Worm (Caenorhabditis elegans) whole organism, L4 larva: ENCODE measurements around the gene Y39A1A.18.

Source experiments
- F10B5.3 ChIP-seq: sonication (generic microtip); optimal IDR thresholded peaks from 2 replicates; lab custom pipeline; 2016; ENCODE audit warnings: mild to moderate bottlenecking, missing genetic modification characterization, missing compliant biosample characterization
- F26F4.8 ChIP-seq: fragments of 200-800 bp; sonication (Bioruptor generic); conservative IDR thresholded peaks from 2 replicates; pipeline ENCODE4 v1.3.6; 2022; ENCODE audit warnings: missing genetic modification characterization, missing compliant biosample characterization
- F49E8.2 ChIP-seq: sonication (generic microtip); optimal IDR thresholded peaks from 2 replicates; lab custom pipeline; 2016; ENCODE audit warnings: missing compliant biosample characterization, mild to moderate bottlenecking, missing genetic modification characterization, borderline replicate concordance
- R02D3.7 ChIP-seq: fragments of 150-350 bp; sonication (generic microtip); optimal IDR thresholded peaks from 3 replicates; lab custom pipeline; 2014; ENCODE audit warnings: missing biosample characterization, missing genetic modification characterization
- T20F7.1 ChIP-seq: fragments of 200-800 bp; sonication (Bioruptor generic); optimal IDR thresholded peaks from 2 replicates; lab custom pipeline; 2018; ENCODE audit warnings: mild to moderate bottlenecking, missing genetic modification characterization, missing compliant biosample characterization
- Y105C5A.15 ChIP-seq: fragments of 200-800 bp; sonication (Bioruptor generic); IDR thresholded peaks from 2 replicates; pipeline ENCODE4 v1.3.6; 2022; ENCODE audit warnings: missing genetic modification characterization, missing compliant biosample characterization
- Y48G9A.11 ChIP-seq: fragments of 200-800 bp; sonication (Bioruptor generic); IDR thresholded peaks from 2 replicates; pipeline ENCODE4 v1.3.6; 2022; ENCODE audit warnings: missing genetic modification reagents, missing genetic modification characterization, missing compliant biosample characterization
- Y5F2A.4 ChIP-seq: fragments of 200-800 bp; sonication (Bioruptor generic); optimal IDR thresholded peaks from 2 replicates; lab custom pipeline; 2018; ENCODE audit warnings: mild to moderate bottlenecking, missing genetic modification characterization, missing compliant biosample characterization
- Y75B8A.6 ChIP-seq: fragments of 200-800 bp; sonication (Bioruptor generic); IDR thresholded peaks from 2 replicates; pipeline ENCODE4 v1.3.6; 2022; ENCODE audit warnings: missing genetic modification reagents, missing genetic modification characterization, missing compliant biosample characterization
- ZK337.2 ChIP-seq: fragments of 200-800 bp; sonication (Bioruptor generic); IDR thresholded peaks from 2 replicates; pipeline ENCODE4 v1.3.6; 2022; ENCODE audit warnings: missing genetic modification reagents, missing genetic modification characterization, missing compliant biosample characterization
- ama-1 ChIP-seq: fragments of 150-350 bp; optimal IDR thresholded peaks from 2 replicates; lab custom pipeline; 2014; ENCODE audit warnings: inconsistent platforms, mixed read lengths
- ceh-82 ChIP-seq: sonication (generic microtip); optimal IDR thresholded peaks from 2 replicates; lab custom pipeline; 2017; ENCODE audit warnings: missing biosample characterization, missing genetic modification characterization
- ces-1 ChIP-seq: fragments of 150-350 bp; sonication (generic microtip); optimal IDR thresholded peaks from 4 replicates; lab custom pipeline; 2014; ENCODE audit warnings: missing biosample characterization, missing genetic modification reagents, missing genetic modification characterization
- dve-1 ChIP-seq: sonication (generic microtip); optimal IDR thresholded peaks from 2 replicates; lab custom pipeline; 2017; ENCODE audit warnings: antibody characterized with exemption, mild to moderate bottlenecking, missing genetic modification characterization, missing compliant biosample characterization; ENCODE audit not compliant: insufficient read depth
- egl-43 ChIP-seq: fragments of 200-800 bp; sonication (Bioruptor generic); IDR thresholded peaks from 2 replicates; pipeline ENCODE4 v1.3.6; 2022; ENCODE audit warnings: missing genetic modification reagents, missing genetic modification characterization, missing compliant biosample characterization
- fos-1 ChIP-seq: fragments of 150-350 bp; optimal IDR thresholded peaks from 2 replicates; lab custom pipeline; 2014; ENCODE audit warnings: missing biosample characterization, missing genetic modification characterization
- hlh-11 ChIP-seq: fragments of 200-800 bp; sonication (Bioruptor generic); optimal IDR thresholded peaks from 2 replicates; lab custom pipeline; 2018; ENCODE audit warnings: mild to moderate bottlenecking, missing genetic modification characterization, missing compliant biosample characterization
- hlh-30 ChIP-seq: sonication (generic microtip); optimal IDR thresholded peaks from 2 replicates; lab custom pipeline; 2017; ENCODE audit warnings: antibody characterized with exemption, mild to moderate bottlenecking, missing genetic modification characterization, missing compliant biosample characterization; ENCODE audit not compliant: insufficient read depth
- hmg-1.1 ChIP-seq: fragments of 200-800 bp; sonication (Bioruptor generic); IDR thresholded peaks from 2 replicates; pipeline ENCODE4 v1.3.6; 2022; ENCODE audit warnings: missing genetic modification reagents, missing genetic modification characterization, missing compliant biosample characterization
- jun-1 ChIP-seq: fragments of 150-350 bp; optimal IDR thresholded peaks from 2 replicates; lab custom pipeline; 2014; ENCODE audit warnings: missing biosample characterization, missing genetic modification reagents, missing genetic modification characterization
- lim-7 ChIP-seq: fragments of 200-800 bp; sonication (Bioruptor generic); IDR thresholded peaks from 2 replicates; pipeline ENCODE4 v1.3.6; 2022; ENCODE audit warnings: missing genetic modification characterization, missing compliant biosample characterization
- lin-1 ChIP-seq: fragments of 200-800 bp; sonication (Bioruptor generic); IDR thresholded peaks from 2 replicates; pipeline ENCODE4 v1.3.6; 2022; ENCODE audit warnings: missing genetic modification reagents, missing genetic modification characterization, missing compliant biosample characterization
- lin-13 ChIP-seq: fragments of 150-350 bp; optimal IDR thresholded peaks from 2 replicates; lab custom pipeline; 2014; ENCODE audit warnings: missing biosample characterization, missing genetic modification reagents, missing genetic modification characterization
- lin-38 ChIP-seq: fragments of 200-800 bp; sonication (Bioruptor generic); IDR thresholded peaks from 2 replicates; pipeline ENCODE4 v1.3.6; 2022; ENCODE audit warnings: missing genetic modification reagents, missing genetic modification characterization, missing compliant biosample characterization
- lin-39 ChIP-seq: fragments of 150-350 bp; optimal IDR thresholded peaks from 2 replicates; lab custom pipeline; 2014; ENCODE audit warnings: missing biosample characterization, missing genetic modification reagents, missing genetic modification characterization
- lsy-2 ChIP-seq, 2 experiments: fragments of 150-350 bp in 1 of 2; sonication (generic microtip) in 1 of 2; optimal IDR thresholded peaks; 2 replicates each; lab custom pipeline; 2014 to 2017; ENCODE audit warnings: missing biosample characterization in 2 of 2, missing genetic modification characterization in 2 of 2
- mdl-1 ChIP-seq, 2 experiments: fragments of 150-350 bp in 1 of 2; sonication (generic microtip) in 1 of 2; optimal IDR thresholded peaks; 2 replicates each; lab custom pipeline; 2014 to 2017; ENCODE audit warnings: missing biosample characterization in 2 of 2, missing genetic modification characterization in 2 of 2
- mep-1 ChIP-seq: fragments of 150-350 bp; sonication (generic microtip); optimal IDR thresholded peaks from 3 replicates; lab custom pipeline; 2014; ENCODE audit warnings: missing biosample characterization, missing genetic modification characterization
- mxl-2 ChIP-seq: fragments of 200-800 bp; sonication (Bioruptor generic); conservative IDR thresholded peaks from 2 replicates; pipeline ENCODE4 v1.3.6; 2022; ENCODE audit warnings: missing genetic modification reagents, missing genetic modification characterization, missing compliant biosample characterization
- nhr-102 ChIP-seq: sonication (generic microtip); optimal IDR thresholded peaks from 2 replicates; lab custom pipeline; 2016; ENCODE audit warnings: mild to moderate bottlenecking, missing genetic modification characterization, moderate library complexity, missing compliant biosample characterization
- nhr-11 ChIP-seq: fragments of 150-350 bp; optimal IDR thresholded peaks from 2 replicates; lab custom pipeline; 2014; ENCODE audit warnings: missing biosample characterization, missing genetic modification characterization
- nhr-111 ChIP-seq: fragments of 200-800 bp; sonication (Bioruptor generic); optimal IDR thresholded peaks from 2 replicates; lab custom pipeline; 2018; ENCODE audit warnings: mild to moderate bottlenecking, missing genetic modification characterization, missing compliant biosample characterization
- nhr-25 ChIP-seq: sonication (generic microtip); optimal IDR thresholded peaks from 2 replicates; lab custom pipeline; 2017; ENCODE audit warnings: missing genetic modification characterization, mild to moderate bottlenecking, missing compliant biosample characterization, antibody characterized with exemption, moderate library complexity, borderline replicate concordance; ENCODE audit not compliant: insufficient read depth
- nhr-41 ChIP-seq: fragments of 200-800 bp; sonication (Bioruptor generic); IDR thresholded peaks from 2 replicates; pipeline ENCODE4 v1.3.6; 2022; ENCODE audit warnings: missing genetic modification reagents, missing genetic modification characterization, missing compliant biosample characterization
- nhr-42 ChIP-seq: fragments of 200-800 bp; sonication (Bioruptor generic); IDR thresholded peaks from 2 replicates; pipeline ENCODE4 v1.3.6; 2022; ENCODE audit warnings: missing genetic modification characterization, missing compliant biosample characterization
- nhr-48 ChIP-seq: sonication (generic microtip); optimal IDR thresholded peaks from 2 replicates; lab custom pipeline; 2016; ENCODE audit warnings: mild to moderate bottlenecking, missing genetic modification characterization, missing compliant biosample characterization
- pha-4 ChIP-seq, 2 experiments: fragments of 150-350 bp in 1 of 2; fragments of 200-800 bp in 1 of 2; sonication (Bioruptor generic) in 1 of 2; IDR thresholded peaks in 1 of 2; optimal IDR thresholded peaks in 1 of 2; 2 replicates each; pipeline versions ENCODE4 v1.3.6 to Lab custom; 2014 to 2022; ENCODE audit warnings: missing genetic modification characterization in 2 of 2, missing genetic modification reagents in 2 of 2, missing biosample characterization in 1 of 2, missing compliant biosample characterization in 1 of 2
- php-3 ChIP-seq: fragments of 200-800 bp; sonication (Bioruptor generic); IDR thresholded peaks from 2 replicates; pipeline ENCODE4 v1.3.6; 2022; ENCODE audit warnings: missing genetic modification reagents, missing genetic modification characterization, missing compliant biosample characterization
- pqm-1 ChIP-seq: sonication (generic microtip); optimal IDR thresholded peaks from 2 replicates; lab custom pipeline; 2017; ENCODE audit warnings: missing biosample characterization, missing genetic modification characterization
- rbr-2 ChIP-seq: sonication (generic microtip); optimal IDR thresholded peaks from 2 replicates; lab custom pipeline; 2016; ENCODE audit warnings: missing genotype, missing genetic modification characterization, missing compliant biosample characterization
- saeg-2 ChIP-seq: fragments of 200-800 bp; sonication (Bioruptor generic); IDR thresholded peaks from 2 replicates; pipeline ENCODE4 v1.3.6; 2022; ENCODE audit warnings: missing genetic modification reagents, missing genetic modification characterization, missing compliant biosample characterization
- set-16 ChIP-seq: fragments of 200-800 bp; sonication (Bioruptor generic); IDR thresholded peaks from 2 replicates; pipeline ENCODE4 v1.3.6; 2022; ENCODE audit warnings: missing genetic modification reagents, missing genetic modification characterization, missing compliant biosample characterization
- snpc-1.2 ChIP-seq: fragments of 200-800 bp; sonication (Bioruptor generic); IDR thresholded peaks from 2 replicates; pipeline ENCODE4 v1.3.6; 2022; ENCODE audit warnings: missing genetic modification reagents, missing genetic modification characterization, missing compliant biosample characterization
- vab-7 ChIP-seq: fragments of 200-800 bp; sonication (Bioruptor generic); IDR thresholded peaks from 2 replicates; pipeline ENCODE4 v1.3.6; 2022; ENCODE audit warnings: missing genetic modification reagents, missing genetic modification characterization, missing compliant biosample characterization
- zip-11 ChIP-seq: fragments of 200-800 bp; sonication (Bioruptor generic); IDR thresholded peaks from 2 replicates; pipeline ENCODE4 v1.3.6; 2022; ENCODE audit warnings: missing genetic modification characterization, missing compliant biosample characterization
- ztf-11 ChIP-seq: fragments of 150-350 bp; optimal IDR thresholded peaks from 2 replicates; lab custom pipeline; 2014; ENCODE audit warnings: missing biosample characterization, missing genetic modification characterization
- ztf-7 ChIP-seq: fragments of 150-350 bp; optimal IDR thresholded peaks from 2 replicates; lab custom pipeline; 2014; ENCODE audit warnings: missing biosample characterization, missing genetic modification characterization

Y39A1A.18 gene

DNA sequence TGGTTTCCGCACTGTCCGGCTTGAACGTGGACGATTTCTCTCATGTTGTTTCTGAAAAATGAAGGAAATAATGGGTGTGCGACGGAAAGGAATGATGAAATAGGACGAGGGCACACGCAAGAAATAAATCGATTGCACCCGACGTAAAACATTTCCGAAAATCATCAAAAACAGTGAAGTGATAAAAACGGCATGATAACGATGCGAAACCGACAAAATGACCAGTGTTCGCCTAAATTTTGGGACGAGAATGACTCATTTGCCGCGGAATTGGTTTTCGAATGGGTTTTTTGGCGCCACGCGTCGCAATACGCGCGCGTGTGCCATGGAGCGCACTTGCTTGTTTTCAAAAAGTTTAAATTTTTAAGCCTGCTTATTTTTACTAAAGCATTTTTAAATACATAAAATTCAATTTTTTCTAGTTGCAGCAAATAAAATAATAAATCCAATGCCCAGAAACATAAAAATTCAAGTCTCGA lies 48.1 kb upstream of the Y39A1A.18 start, which contains the start of the genes tbb-1 and rib-2 (continued):
- TF ChIP-seq hlh-11 (peak; percentile 96), lin-1 (peak; percentile 97), fos-1 (tag; lab: Kevin White, UChicago) (peak; percentile 38), mxl-2 (GFP tag; lab: Robert Waterston, UW) (no peak), F10B5.3 (no peak), dve-1 (tag; lab: Kevin White, UChicago) (peak; percentile 96), Y48G9A.11 (peak; percentile 88), nhr-41 (GFP tag; lab: Robert Waterston, UW) (peak; percentile 68; the same call in 1 of the 2 replicates)

DNA sequence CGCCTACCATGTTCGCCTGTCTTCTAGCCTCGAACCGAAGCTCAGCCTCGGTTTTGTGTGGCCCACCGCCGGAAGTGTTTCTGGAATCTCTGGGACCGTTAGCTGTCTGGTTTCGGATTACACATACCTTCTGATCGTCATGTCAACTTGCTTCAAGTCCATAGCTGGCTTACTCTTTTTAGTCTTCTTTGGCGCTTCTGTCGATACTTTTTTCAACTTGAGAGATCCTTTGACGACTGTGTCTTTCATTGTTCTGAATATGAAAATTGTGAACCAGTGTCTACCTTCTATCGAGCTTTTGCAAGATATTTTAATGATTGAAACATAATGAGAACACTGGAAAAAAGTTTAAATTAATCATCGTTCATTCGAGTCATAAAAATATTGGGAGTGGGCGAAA lies 46.2 kb upstream of the Y39A1A.18 start, which contains the start of gene K01G5.8:
Gene K01G5.8 (minus strand): TSS at position 255 of the 400 bp plus-strand sequence.
- TF ChIP-seq hlh-30 (tag; lab: Kevin White, UChicago) (no peak), mdl-1 (tag; optimal IDR thresholded peaks at IDR 0.05; lab: Kevin White, UChicago) (no peak), F26F4.8 (GFP tag; lab: Robert Waterston, UW) (no peak), nhr-11 (tag; lab: Kevin White, UChicago) (no peak), set-16 (GFP tag; lab: Robert Waterston, UW) (no peak), ces-1 (GFP tag; lab: Kevin White, UChicago) (no peak), F49E8.2 (peak; percentile 8), ceh-82 (no peak), nhr-42 (GFP tag; lab: Robert Waterston, UW) (0 out of 2 replicates have a peak, but pooled peaks have one; percentile 48), R02D3.7 (tag; lab: Kevin White, UChicago) (no peak), pha-4 (GFP tag; IDR thresholded peaks at IDR 0.05; lab: Robert Waterston, UW) (0 out of 2 replicates have a peak, but pooled peaks have one; percentile 12), pha-4 (tag; optimal IDR thresholded peaks at IDR 0.05; lab: Kevin White, UChicago) (no peak), egl-43 (GFP tag; lab: Robert Waterston, UW) (no peak), lim-7 (GFP tag; lab: Robert Waterston, UW) (0 out of 2 replicates have a peak, but pooled peaks have one; percentile 5), saeg-2 (GFP tag; lab: Robert Waterston, UW) (no peak), nhr-111 (no peak), Y75B8A.6 (GFP tag; lab: Robert Waterston, UW) (0 out of 2 replicates have a peak, but pooled peaks have one; percentile 39), lin-38 (GFP tag; lab: Robert Waterston, UW) (peak; percentile 63), Y105C5A.15 (GFP tag; lab: Robert Waterston, UW) (no peak), pqm-1 (tag; lab: Kevin White, UChicago) (no peak), php-3 (GFP tag; lab: Robert Waterston, UW) (no peak), lin-39 (tag; lab: Kevin White, UChicago) (no peak), lin-13 (no peak), rbr-2 (tag; lab: Kevin White, UChicago) (no peak), dve-1 (tag; lab: Kevin White, UChicago) (no peak), ama-1 (peak; percentile 41)

DNA sequence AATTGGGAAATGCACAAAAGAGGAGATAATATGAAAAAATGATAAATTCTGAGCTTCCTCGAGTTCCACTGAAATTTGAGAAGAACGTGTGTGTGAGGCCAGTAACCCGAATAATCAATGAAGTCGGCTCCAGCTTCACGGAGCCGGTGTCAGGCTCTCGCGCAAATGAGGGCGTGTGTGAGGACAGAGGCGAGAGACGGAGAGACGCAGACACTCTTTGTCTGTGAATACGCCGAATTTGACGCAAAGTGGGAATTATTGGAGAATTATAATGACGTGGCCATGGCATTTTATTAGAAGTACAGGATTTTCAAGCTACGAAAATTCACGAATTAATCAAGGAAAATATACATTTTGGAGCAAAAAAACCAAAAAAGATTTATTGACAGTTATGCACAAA lies 45.6 kb upstream of the Y39A1A.18 start:
- TF ChIP-seq hmg-1.1 (0 out of 2 replicates have a peak, but pooled peaks have one; percentile 41), ztf-11 (tag; lab: Kevin White, UChicago) (no peak), T20F7.1 (GFP tag; lab: Kevin White, UChicago) (no peak), nhr-102 (tag; lab: Kevin White, UChicago) (peak; percentile 23), nhr-48 (peak; percentile 7), ceh-82 (no peak), mep-1 (tag; lab: Kevin White, UChicago) (peak; percentile 58), ztf-7 (tag; lab: Kevin White, UChicago) (no peak), hlh-30 (tag; lab: Kevin White, UChicago) (peak; percentile 69), jun-1 (no peak), Y5F2A.4 (GFP tag; lab: Kevin White, UChicago) (no peak), rbr-2 (tag; lab: Kevin White, UChicago) (peak; percentile 61), snpc-1.2 (GFP tag; lab: Robert Waterston, UW) (no peak), zip-11 (GFP tag; lab: Robert Waterston, UW) (no peak), F49E8.2 (no peak), ZK337.2 (GFP tag; lab: Robert Waterston, UW) (no peak), nhr-25 (no peak), vab-7 (GFP tag; lab: Robert Waterston, UW) (no peak), Y75B8A.6 (GFP tag; lab: Robert Waterston, UW) (no peak), lsy-2 (tag; optimal IDR thresholded peaks at IDR 0.05; lab: Kevin White, UChicago) (peak in 1 of 2 experiments; percentile 72)
